Worm (Caenorhabditis elegans): Measurements from ENCODE around the gene C27H6.9.

DNA sequence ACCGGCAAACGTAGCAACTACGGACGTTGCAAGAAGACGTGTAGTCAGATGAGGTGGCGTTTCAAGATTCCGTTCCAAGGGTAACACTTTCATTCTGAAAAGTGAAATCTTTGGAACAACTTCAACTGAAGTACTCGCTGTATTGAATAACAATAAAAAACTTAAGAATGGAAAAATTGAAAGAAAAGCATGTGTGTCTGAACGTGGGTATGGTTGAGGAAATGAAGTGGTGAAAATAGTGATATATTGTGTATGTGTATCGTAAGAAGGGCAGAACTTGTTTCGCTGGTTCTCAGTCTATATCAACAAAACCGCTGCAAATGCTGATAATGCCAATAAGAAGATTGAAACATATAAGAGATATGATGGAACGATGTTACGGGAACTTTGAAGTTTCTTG lies 13.1 kb downstream of the C27H6.9 start, which contains the start of gene K08H10.6:
- TF ChIP-seq skn-1 (tag; optimal IDR thresholded peaks at IDR 0.05): no peak
- TF ChIP-seq aly-2 (tag; optimal IDR thresholded peaks at IDR 0.05): no peak
- TF ChIP-seq alr-1 (tag; optimal IDR thresholded peaks at IDR 0.05): no peak
- no peak for TF ChIP-seq ceh-16 (tag; optimal IDR thresholded peaks at IDR 0.05)
- TF ChIP-seq snpc-4 (tag; optimal IDR thresholded peaks at IDR 0.05): no peak

All from whole organism, L2 larva.